Worm (Caenorhabditis elegans): ENCODE measurements around the gene F09A5.3.

F09A5.3 gene

ce11 chrX:13116380-13116779, 25.0 kb upstream of the F09A5.3 start:
- no peak for TF ChIP-seq klf-2 (GFP tag; conservative IDR thresholded peaks at IDR 0.05)
- TF ChIP-seq T22C8.4 (GFP tag; IDR thresholded peaks at IDR 0.05), result no peak
- no peak for TF ChIP-seq cog-1 (tag; optimal IDR thresholded peaks at IDR 0.05)
- TF ChIP-seq flt-1 (GFP tag; IDR thresholded peaks at IDR 0.05), result no peak
- no peak for TF ChIP-seq ztf-23 (GFP tag; IDR thresholded peaks at IDR 0.05)
- no peak for TF ChIP-seq ref-1 (GFP tag; conservative IDR thresholded peaks at IDR 0.05)
- no peak for TF ChIP-seq med-1 (GFP tag; optimal IDR thresholded peaks at IDR 0.05; ENCODE audit: insufficient read depth)
- TF ChIP-seq ztf-29 (GFP tag; IDR thresholded peaks at IDR 0.05), result no peak
- no peak for TF ChIP-seq tab-1 (GFP tag; IDR thresholded peaks at IDR 0.05)

DNA sequence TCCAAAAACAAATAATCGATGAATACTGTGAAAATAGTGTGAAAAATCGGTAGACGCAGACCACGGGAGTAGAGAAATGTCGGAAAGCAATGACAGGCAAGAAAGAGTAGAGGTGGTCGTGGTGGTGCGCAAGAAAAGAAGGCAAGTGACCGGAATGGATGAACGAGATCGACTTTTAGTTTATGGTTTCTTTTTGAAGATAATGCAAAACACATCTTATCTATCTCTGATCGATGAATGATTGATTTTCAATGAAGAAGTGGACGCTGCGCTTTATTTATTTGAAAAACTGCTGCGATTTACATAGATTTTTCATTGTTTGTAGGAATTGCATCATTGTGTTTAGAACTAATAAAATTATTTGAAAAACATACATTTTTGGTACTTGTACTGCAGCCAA, 21.5 kb upstream of the F09A5.3 start:
- no peak for TF ChIP-seq klf-2 (GFP tag; conservative IDR thresholded peaks at IDR 0.05)
- peak; percentile 42; the same call in 1 of the 2 replicates for TF ChIP-seq T22C8.4 (GFP tag; IDR thresholded peaks at IDR 0.05)

DNA sequence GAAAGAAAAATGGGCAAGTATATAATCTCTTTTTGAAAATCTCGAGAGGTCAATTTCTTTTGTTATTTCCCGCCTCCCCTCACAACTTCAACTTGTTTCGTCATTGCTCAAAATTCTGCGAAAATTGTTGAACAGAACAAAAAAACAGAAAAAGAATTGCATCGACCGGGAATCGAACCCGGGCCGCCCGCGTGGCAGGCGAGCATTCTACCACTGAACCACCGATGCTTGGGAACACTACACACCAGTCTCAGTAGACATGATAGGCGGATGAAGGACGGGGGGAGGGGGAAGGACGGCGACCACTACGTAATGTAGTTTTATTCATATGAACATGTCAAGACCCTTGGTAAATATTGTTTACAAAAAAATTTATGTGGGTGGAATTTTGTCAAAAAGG, 20.3 kb upstream of the F09A5.3 start:
- TF ChIP-seq tab-1 (GFP tag; IDR thresholded peaks at IDR 0.05), result peak; percentile 99
- TF ChIP-seq klf-2 (GFP tag; conservative IDR thresholded peaks at IDR 0.05), result peak; percentile 97
- TF ChIP-seq flt-1 (GFP tag; IDR thresholded peaks at IDR 0.05), result peak; percentile 99
- peak; percentile 97 for TF ChIP-seq ref-1 (GFP tag; conservative IDR thresholded peaks at IDR 0.05)
- peak; percentile 96 for TF ChIP-seq ztf-23 (GFP tag; IDR thresholded peaks at IDR 0.05)
- peak; percentile 97 for TF ChIP-seq T22C8.4 (GFP tag; IDR thresholded peaks at IDR 0.05)
- peak; percentile 75 for TF ChIP-seq med-1 (GFP tag; optimal IDR thresholded peaks at IDR 0.05; ENCODE audit: insufficient read depth)
- TF ChIP-seq cog-1 (tag; optimal IDR thresholded peaks at IDR 0.05), result peak; percentile 56
- TF ChIP-seq ztf-29 (GFP tag; IDR thresholded peaks at IDR 0.05), result peak; percentile 94

DNA sequence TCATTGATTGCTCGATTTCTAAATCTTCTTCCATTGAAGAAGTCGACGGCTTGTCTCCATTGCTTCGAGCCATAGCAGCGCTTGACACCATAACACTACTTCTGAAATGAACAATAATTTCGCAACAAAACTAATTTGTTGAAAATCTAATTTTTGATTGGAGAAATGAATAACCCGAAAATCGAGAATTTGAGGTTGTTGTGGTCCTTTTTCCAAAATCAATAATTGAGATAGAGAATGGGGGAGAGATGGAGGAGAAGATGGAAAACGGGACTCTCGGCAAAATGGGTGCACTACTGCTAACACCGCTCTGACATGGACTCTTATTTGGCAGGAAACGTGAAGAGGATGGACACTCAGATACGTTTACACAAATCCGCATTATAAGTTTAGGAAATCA, 19.2 kb upstream of the F09A5.3 start, which contains the start of gene snx-17:
Gene snx-17 (minus strand): TSS at position 101 of the 400 bp plus-strand sequence.
- TF ChIP-seq cog-1 (tag; optimal IDR thresholded peaks at IDR 0.05) (no peak), tab-1 (GFP tag; IDR thresholded peaks at IDR 0.05) (no peak), klf-2 (GFP tag; conservative IDR thresholded peaks at IDR 0.05) (no peak), ztf-29 (GFP tag; IDR thresholded peaks at IDR 0.05) (no peak), T22C8.4 (GFP tag; IDR thresholded peaks at IDR 0.05) (no peak), flt-1 (GFP tag; IDR thresholded peaks at IDR 0.05) (no peak)

- TF ChIP-seq med-1 (GFP tag; optimal IDR thresholded peaks at IDR 0.05; ENCODE audit: insufficient read depth) (no peak), tab-1 (GFP tag; IDR thresholded peaks at IDR 0.05) (no peak), flt-1 (GFP tag; IDR thresholded peaks at IDR 0.05) (no peak), ref-1 (GFP tag; conservative IDR thresholded peaks at IDR 0.05) (no peak), T22C8.4 (GFP tag; IDR thresholded peaks at IDR 0.05) (no peak), klf-2 (GFP tag; conservative IDR thresholded peaks at IDR 0.05) (no peak), ztf-23 (GFP tag; IDR thresholded peaks at IDR 0.05) (no peak), cog-1 (tag; optimal IDR thresholded peaks at IDR 0.05) (no peak), ztf-29 (GFP tag; IDR thresholded peaks at IDR 0.05) (no peak)
Observed at ce11 chrX:13126420-13126819, 15.0 kb upstream of the F09A5.3 start, which contains the start of gene F17H10.4. Gene F17H10.4, minus strand, starts transcription at chrX:13126520.

DNA sequence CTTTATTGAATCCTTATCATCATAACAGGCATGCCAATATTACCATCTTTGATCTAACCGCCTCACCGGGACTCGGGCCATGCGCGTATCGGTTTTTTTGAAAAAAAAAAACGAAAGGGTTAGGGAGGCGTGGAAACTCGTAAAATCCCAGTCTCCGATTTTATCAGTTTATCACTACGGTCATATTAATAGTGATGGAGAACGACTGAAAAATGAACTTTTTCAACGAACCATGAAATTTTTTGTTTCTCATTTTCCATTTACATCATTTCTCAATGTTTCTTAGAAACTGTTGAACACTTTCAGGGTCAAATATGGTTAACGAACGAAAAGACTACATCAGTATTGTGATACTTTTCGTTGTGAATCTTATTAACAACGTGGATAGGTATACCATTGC, 11.5 kb upstream of the F09A5.3 start, which contains the start of gene spin-3:
Gene spin-3 (plus strand): TSS at position 301 of the 400 bp plus-strand sequence.
- TF ChIP-seq cog-1 (tag; optimal IDR thresholded peaks at IDR 0.05) (no peak), tab-1 (GFP tag; IDR thresholded peaks at IDR 0.05) (no peak), ref-1 (GFP tag; conservative IDR thresholded peaks at IDR 0.05) (no peak), klf-2 (GFP tag; conservative IDR thresholded peaks at IDR 0.05) (no peak), flt-1 (GFP tag; IDR thresholded peaks at IDR 0.05) (no peak), T22C8.4 (GFP tag; IDR thresholded peaks at IDR 0.05) (no peak), ztf-29 (GFP tag; IDR thresholded peaks at IDR 0.05) (no peak), ztf-23 (GFP tag; IDR thresholded peaks at IDR 0.05) (no peak), med-1 (GFP tag; optimal IDR thresholded peaks at IDR 0.05; ENCODE audit: insufficient read depth) (no peak)

DNA sequence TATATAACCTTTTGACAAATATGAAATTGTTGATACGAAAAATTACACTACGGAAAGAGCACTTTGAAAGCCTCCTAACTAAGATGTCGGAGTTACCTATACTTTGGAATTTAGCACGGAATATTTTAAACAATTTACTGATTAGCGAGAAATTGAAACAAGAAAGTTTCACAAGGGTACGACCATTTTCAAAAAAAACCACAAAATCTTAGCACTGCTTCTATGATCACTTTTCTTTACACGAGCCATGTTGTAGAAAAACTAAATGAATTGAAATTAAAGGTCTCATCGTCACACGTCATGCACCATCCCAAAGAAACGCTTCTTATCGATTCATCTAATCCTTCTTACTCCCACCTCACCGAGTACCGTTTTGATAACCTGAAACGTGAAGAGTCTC, 6.6 kb upstream of the F09A5.3 start, which contains the start of gene F09A5.2:
Gene F09A5.2 (plus strand): TSS at position 301 of the 400 bp plus-strand sequence.
- TF ChIP-seq ref-1 (GFP tag; conservative IDR thresholded peaks at IDR 0.05), result no peak
- no peak for TF ChIP-seq med-1 (GFP tag; optimal IDR thresholded peaks at IDR 0.05; ENCODE audit: insufficient read depth)
- TF ChIP-seq klf-2 (GFP tag; conservative IDR thresholded peaks at IDR 0.05), result no peak
- no peak for TF ChIP-seq ztf-29 (GFP tag; IDR thresholded peaks at IDR 0.05)
- TF ChIP-seq flt-1 (GFP tag; IDR thresholded peaks at IDR 0.05), result no peak

ce11 chrX:13139493-13139892, 1.9 kb upstream of the F09A5.3 start, which contains the start of gene ttr-34:
Gene ttr-34, plus strand, starts transcription at chrX:13139793.
- TF ChIP-seq tab-1 (GFP tag; IDR thresholded peaks at IDR 0.05) (no peak), flt-1 (GFP tag; IDR thresholded peaks at IDR 0.05) (no peak), ztf-29 (GFP tag; IDR thresholded peaks at IDR 0.05) (no peak), T22C8.4 (GFP tag; IDR thresholded peaks at IDR 0.05) (no peak), ztf-23 (GFP tag; IDR thresholded peaks at IDR 0.05) (no peak), klf-2 (GFP tag; conservative IDR thresholded peaks at IDR 0.05) (no peak), med-1 (GFP tag; optimal IDR thresholded peaks at IDR 0.05; ENCODE audit: insufficient read depth) (no peak), ref-1 (GFP tag; conservative IDR thresholded peaks at IDR 0.05) (no peak), cog-1 (tag; optimal IDR thresholded peaks at IDR 0.05) (no peak)

DNA sequence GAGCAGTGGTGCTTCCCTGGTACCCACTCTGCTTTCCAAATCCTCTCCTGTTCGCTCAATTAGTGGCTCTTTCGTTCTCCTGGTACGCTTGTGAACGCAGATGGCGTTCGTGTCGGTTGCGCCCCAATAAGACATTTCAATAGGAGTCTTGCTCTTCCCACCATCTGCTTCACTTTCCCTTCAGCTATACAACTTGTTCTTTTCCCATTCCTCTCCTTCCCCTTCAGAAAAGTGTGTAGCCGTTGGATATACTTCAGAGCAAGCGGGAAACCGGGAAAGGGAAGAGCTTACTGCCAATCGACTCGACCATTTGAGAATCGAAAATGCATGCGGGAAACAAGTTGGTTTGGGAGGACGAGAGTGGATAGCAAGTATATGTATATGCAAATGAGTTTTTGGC, 1.8 kb downstream of the F09A5.3 start:
- TF ChIP-seq klf-2 (GFP tag; conservative IDR thresholded peaks at IDR 0.05) (no peak), cog-1 (tag; optimal IDR thresholded peaks at IDR 0.05) (peak; percentile 51), tab-1 (GFP tag; IDR thresholded peaks at IDR 0.05) (peak; percentile 54; the same call in 1 of the 2 replicates)

Data from whole organism, midembryonic.